Fruit fly (Drosophila melanogaster) whole organism, embryonic: ENCODE measurements around the gene OtopLc.
A peak's percentile ranks its signal among the peaks of the same experiment; 100 is the strongest.

Source experiments
- Atf-2 ChIP-seq: fragments of 200-800 bp; sonication (Bioruptor generic); optimal IDR thresholded peaks from 2 replicates; lab custom pipeline; 2016; ENCODE audit warnings: missing biosample characterization, missing genetic modification characterization
- CG10543 ChIP-seq: fragments of 200-800 bp; sonication (Bioruptor generic); optimal IDR thresholded peaks from 3 replicates; lab custom pipeline; 2017; ENCODE audit warnings: missing biosample characterization, mild to moderate bottlenecking, missing genetic modification characterization, moderate library complexity
- CG11247 ChIP-seq: fragments of 200-800 bp; sonication (Bioruptor generic); IDR thresholded peaks from 2 replicates; pipeline ENCODE4 v1.3.6; 2022; ENCODE audit warnings: missing biosample characterization, missing genetic modification characterization
- CG11695 ChIP-seq: fragments of 200-800 bp; sonication (Bioruptor generic); IDR thresholded peaks from 3 replicates; pipeline ENCODE4 v1.3.6; 2022; ENCODE audit warnings: missing biosample characterization, missing genetic modification characterization
- CG12219 ChIP-seq: fragments of 200-800 bp; sonication (Bioruptor generic); optimal IDR thresholded peaks from 3 replicates; lab custom pipeline; 2018; ENCODE audit warnings: missing biosample characterization, mild to moderate bottlenecking, missing genetic modification characterization
- CG1233 ChIP-seq: fragments of 200-800 bp; sonication (Bioruptor generic); optimal IDR thresholded peaks from 4 replicates; lab custom pipeline; 2018; ENCODE audit warnings: missing biosample characterization, mild to moderate bottlenecking, missing genetic modification characterization
- CG16779 ChIP-seq: fragments of 200-800 bp; sonication (Bioruptor generic); IDR thresholded peaks from 2 replicates; pipeline ENCODE4 v1.3.6; 2022; ENCODE audit warnings: missing biosample characterization, missing genetic modification characterization
- CG2120 ChIP-seq: fragments of 200-800 bp; sonication (Bioruptor generic); optimal IDR thresholded peaks from 3 replicates; lab custom pipeline; 2016; ENCODE audit warnings: missing biosample characterization, missing genetic modification characterization
- CG2199 ChIP-seq: fragments of 200-800 bp; sonication (Bioruptor generic); IDR thresholded peaks from 3 replicates; pipeline ENCODE4 v1.3.6; 2022; ENCODE audit warnings: missing biosample characterization, missing genetic modification characterization
- CG2889 ChIP-seq: fragments of 200-800 bp; sonication (Bioruptor generic); IDR thresholded peaks from 3 replicates; pipeline ENCODE4 v1.3.6; 2022; ENCODE audit warnings: missing biosample characterization, missing genetic modification characterization
- CG31224 ChIP-seq: fragments of 200-800 bp; sonication (Bioruptor generic); IDR thresholded peaks from 2 replicates; pipeline ENCODE4 v1.3.6; 2022; ENCODE audit warnings: missing biosample characterization, missing genetic modification characterization
- CG33557 ChIP-seq: fragments of 200-800 bp; sonication (Bioruptor generic); optimal IDR thresholded peaks from 2 replicates; lab custom pipeline; 2019; ENCODE audit warnings: missing biosample characterization, mild to moderate bottlenecking, missing genetic modification characterization, moderate library complexity
- CG4730 ChIP-seq: fragments of 200-800 bp; sonication (Bioruptor generic); IDR thresholded peaks from 2 replicates; pipeline ENCODE4 v1.3.6; 2022; ENCODE audit warnings: missing biosample characterization, missing genetic modification characterization
- CG4820 ChIP-seq: fragments of 200-800 bp; sonication (Bioruptor generic); optimal IDR thresholded peaks from 3 replicates; lab custom pipeline; 2016; ENCODE audit warnings: missing biosample characterization, missing genetic modification characterization
- CG6254 ChIP-seq: fragments of 200-800 bp; sonication (Bioruptor generic); optimal IDR thresholded peaks from 3 replicates; lab custom pipeline; 2017; ENCODE audit warnings: mild to moderate bottlenecking, missing biosample characterization, missing genetic modification reagents, missing genetic modification characterization
- CG8359 ChIP-seq: fragments of 200-800 bp; sonication (Bioruptor generic); optimal IDR thresholded peaks from 2 replicates; lab custom pipeline; 2017; ENCODE audit warnings: missing biosample characterization, mild to moderate bottlenecking, missing genetic modification characterization, borderline replicate concordance
- CG8765 ChIP-seq: fragments of 200-800 bp; sonication (Bioruptor generic); IDR thresholded peaks from 2 replicates; pipeline ENCODE4 v1.3.6; 2022; ENCODE audit warnings: missing biosample characterization, missing genetic modification characterization
- D ChIP-seq, 2 experiments: fragments of 200-800 bp in 1 of 2; fragments of >200 bp in 1 of 2; sonication (Bioruptor generic) in 1 of 2; optimal IDR thresholded peaks; 2 replicates in 1 of 2; 3 replicates in 1 of 2; lab custom pipeline; 2017; ENCODE audit warnings: mild to moderate bottlenecking in 1 of 2, missing biosample characterization in 1 of 2, missing genetic modification characterization in 1 of 2, missing genetic modification reagents in 1 of 2
- Dad ChIP-seq: fragments of 200-800 bp; sonication (Bioruptor generic); optimal IDR thresholded peaks from 3 replicates; lab custom pipeline; 2016; ENCODE audit warnings: missing biosample characterization, missing genetic modification characterization
- Dref ChIP-seq: fragments of 200-800 bp; sonication (Bioruptor generic); IDR thresholded peaks from 2 replicates; pipeline ENCODE4 v1.3.6; 2022; ENCODE audit warnings: missing biosample characterization, missing genetic modification characterization
- Eip74EF ChIP-seq, 2 experiments: fragments of 200-800 bp in 1 of 2; fragments of >200 bp in 1 of 2; sonication (Bioruptor generic) in 1 of 2; optimal IDR thresholded peaks; 2 replicates each; lab custom pipeline; 2017 to 2019; ENCODE audit warnings: missing biosample characterization in 2 of 2, missing genetic modification characterization in 2 of 2, mild to moderate bottlenecking in 1 of 2, moderate library complexity in 1 of 2
- Gug ChIP-seq: fragments of 200-800 bp; sonication (Bioruptor generic); IDR thresholded peaks from 4 replicates; pipeline ENCODE4 v1.3.6; 2022; ENCODE audit warnings: missing biosample characterization, missing genetic modification characterization
- HHEX ChIP-seq: fragments of 200-800 bp; sonication (Bioruptor generic); optimal IDR thresholded peaks from 3 replicates; lab custom pipeline; 2017; ENCODE audit warnings: missing biosample characterization, mild to moderate bottlenecking, missing genetic modification characterization, missing genetic modification reagents
- HmgD ChIP-seq: fragments of 200-800 bp; sonication (Bioruptor generic); optimal IDR thresholded peaks from 3 replicates; lab custom pipeline; 2016; ENCODE audit warnings: missing biosample characterization, missing genetic modification characterization
- Lhr ChIP-seq: fragments of 200-800 bp; sonication (Bioruptor generic); optimal IDR thresholded peaks from 3 replicates; lab custom pipeline; 2017; ENCODE audit warnings: mild to moderate bottlenecking, missing biosample characterization, missing genetic modification reagents, missing genetic modification characterization
- Lim3 ChIP-seq: fragments of 200-800 bp; sonication (Bioruptor generic); IDR thresholded peaks from 2 replicates; pipeline ENCODE4 v1.3.6; 2022; ENCODE audit warnings: missing biosample characterization, missing genetic modification characterization
- MBD-R2 ChIP-seq: fragments of 200-800 bp; sonication (Bioruptor generic); IDR thresholded peaks from 2 replicates; pipeline ENCODE4 v1.3.6; 2022; ENCODE audit warnings: missing biosample characterization, missing genetic modification characterization
- Six4 ChIP-seq: fragments of 200-800 bp; sonication (Bioruptor generic); optimal IDR thresholded peaks from 2 replicates; lab custom pipeline; 2016; ENCODE audit warnings: missing biosample characterization, missing genetic modification characterization
- az2 ChIP-seq: fragments of 200-800 bp; sonication (Bioruptor generic); optimal IDR thresholded peaks from 3 replicates; lab custom pipeline; 2016; ENCODE audit warnings: missing biosample characterization, missing genetic modification characterization
- dmrt11E ChIP-seq: fragments of 200-800 bp; sonication (Bioruptor generic); optimal IDR thresholded peaks from 3 replicates; lab custom pipeline; 2018; ENCODE audit warnings: missing biosample characterization, mild to moderate bottlenecking, missing genetic modification characterization, moderate library complexity
- dysf ChIP-seq: fragments of 200-800 bp; sonication (Bioruptor generic); IDR thresholded peaks from 3 replicates; pipeline ENCODE4 v1.3.6; 2022; ENCODE audit warnings: missing biosample characterization, missing genetic modification characterization
- fd102C ChIP-seq: fragments of 200-800 bp; sonication (Bioruptor generic); optimal IDR thresholded peaks from 2 replicates; lab custom pipeline; 2018; ENCODE audit warnings: missing biosample characterization, mild to moderate bottlenecking, missing genetic modification characterization, moderate library complexity
- gem ChIP-seq: fragments of 200-800 bp; sonication (Bioruptor generic); optimal IDR thresholded peaks from 2 replicates; lab custom pipeline; 2019; ENCODE audit warnings: missing biosample characterization, mild to moderate bottlenecking, missing genetic modification characterization, moderate library complexity
- h ChIP-seq: fragments of >200 bp; optimal IDR thresholded peaks from 2 replicates; lab custom pipeline; 2017
- insv ChIP-seq, 2 experiments: fragments of 200-800 bp; sonication (Bioruptor generic); optimal IDR thresholded peaks; 3 replicates each; lab custom pipeline; 2016 to 2018; ENCODE audit warnings: missing biosample characterization in 2 of 2, missing genetic modification characterization in 2 of 2
- kah ChIP-seq: fragments of 200-800 bp; sonication (Bioruptor generic); optimal IDR thresholded peaks from 2 replicates; lab custom pipeline; 2018; ENCODE audit warnings: missing biosample characterization, mild to moderate bottlenecking, missing genetic modification characterization
- kni ChIP-seq: fragments of 200-800 bp; sonication (Bioruptor generic); optimal IDR thresholded peaks from 3 replicates; lab custom pipeline; 2017; ENCODE audit warnings: mild to moderate bottlenecking, missing biosample characterization, missing genetic modification reagents, missing genetic modification characterization
- lab ChIP-seq: fragments of 200-800 bp; sonication (Bioruptor generic); optimal IDR thresholded peaks from 3 replicates; lab custom pipeline; 2017; ENCODE audit warnings: missing biosample characterization, missing genetic modification characterization, mild to moderate bottlenecking, moderate library complexity, missing genetic modification reagents
- otp ChIP-seq: fragments of 200-800 bp; sonication (Bioruptor generic); IDR thresholded peaks from 3 replicates; pipeline ENCODE4, ENCODE4 v1.3.6; 2022; ENCODE audit warnings: missing biosample characterization, missing genetic modification characterization
- pnt ChIP-seq: fragments of 200-800 bp; sonication (Bioruptor generic); optimal IDR thresholded peaks from 3 replicates; lab custom pipeline; 2016; ENCODE audit warnings: missing biosample characterization, missing genetic modification characterization
- pum ChIP-seq: fragments of 200-800 bp; sonication (Bioruptor generic); optimal IDR thresholded peaks from 2 replicates; lab custom pipeline; 2016; ENCODE audit warnings: missing biosample characterization, missing genetic modification characterization
- pzg ChIP-seq: fragments of 200-800 bp; sonication (Bioruptor generic); optimal IDR thresholded peaks from 3 replicates; lab custom pipeline; 2018; ENCODE audit warnings: missing biosample characterization, mild to moderate bottlenecking, missing genetic modification characterization, moderate library complexity
- rib ChIP-seq: fragments of 200-800 bp; sonication (Bioruptor generic); IDR thresholded peaks from 2 replicates; pipeline ENCODE4 v1.3.6; 2022; ENCODE audit warnings: missing biosample characterization, missing genetic modification characterization
- twi ChIP-seq: fragments of 200-800 bp; optimal IDR thresholded peaks from 2 replicates; lab custom pipeline; 2019; ENCODE audit warnings: missing biosample characterization, mild to moderate bottlenecking, missing genetic modification characterization, moderate library complexity
- unc-4 ChIP-seq: fragments of 200-800 bp; sonication (Bioruptor generic); IDR thresholded peaks from 2 replicates; pipeline ENCODE4 v1.3.6; 2022; ENCODE audit warnings: missing biosample characterization, missing genetic modification characterization; ENCODE audit not compliant: partially characterized antibody
- z ChIP-seq: fragments of 200-800 bp; sonication (Bioruptor generic); IDR thresholded peaks from 3 replicates; pipeline ENCODE4 v1.3.6; 2022; ENCODE audit warnings: missing biosample characterization, missing genetic modification characterization

Gene OtopLc

dm6 chrX:5604181-5604580 is 58.5 kb downstream of the OtopLc start (continued):
- no peak for TF ChIP-seq CG2199 (GFP tag; lab: Robert Waterston, UW)
- no peak for TF ChIP-seq pzg (GFP tag; lab: Kevin White, UChicago)
- no peak for TF ChIP-seq h (lab: Kevin White, UChicago)
- peak; percentile 30 for TF ChIP-seq lab (GFP tag; lab: Kevin White, UChicago)
- no peak for TF ChIP-seq pum (GFP tag; lab: Kevin White, UChicago)
- TF ChIP-seq otp (GFP tag; lab: Robert Waterston, UW), result no peak
- TF ChIP-seq CG31224, result no peak
- TF ChIP-seq dmrt11E, result peak; percentile 63
- TF ChIP-seq CG8765, result peak; percentile 67; the same call in 1 of the 2 replicates
- no peak for TF ChIP-seq z (GFP tag; lab: Robert Waterston, UW)
- no peak for TF ChIP-seq CG11695 (GFP tag; lab: Robert Waterston, UW)
- TF ChIP-seq twi, result no peak
- TF ChIP-seq rib (GFP tag; lab: Robert Waterston, UW), result 0 out of 2 replicates have a peak, but pooled peaks have one; percentile 19
- no peak for TF ChIP-seq Dad
- no peak for TF ChIP-seq CG16779 (GFP tag; lab: Robert Waterston, UW)
- no peak for TF ChIP-seq HHEX (GFP tag; lab: Kevin White, UChicago)
- TF ChIP-seq az2 (GFP tag; lab: Kevin White, UChicago), result no peak
- no peak for TF ChIP-seq Six4 (GFP tag; lab: Kevin White, UChicago)
- no peak for TF ChIP-seq Atf-2 (GFP tag; lab: Kevin White, UChicago)
- TF ChIP-seq D (optimal IDR thresholded peaks at IDR 0.05; lab: Kevin White, UChicago), result no peak
- peak; percentile 15 for TF ChIP-seq D (GFP tag; optimal IDR thresholded peaks at IDR 0.05; lab: Kevin White, UChicago)
- TF ChIP-seq gem (tag; lab: Kevin White, UChicago), result peak; percentile 62
- TF ChIP-seq Lim3 (GFP tag; lab: Robert Waterston, UW), result no peak
- TF ChIP-seq MBD-R2 (GFP tag; lab: Robert Waterston, UW), result no peak; the same call in 1 of the 2 replicates
- TF ChIP-seq CG4730 (GFP tag; lab: Robert Waterston, UW), result peak; percentile 28; the same call in 1 of the 2 replicates
- TF ChIP-seq CG6254 (GFP tag; lab: Kevin White, UChicago), result no peak
- no peak for TF ChIP-seq kah (GFP tag; lab: Kevin White, UChicago)
- TF ChIP-seq CG1233 (GFP tag; lab: Kevin White, UChicago), result peak; percentile 31
- TF ChIP-seq CG2120 (GFP tag; lab: Kevin White, UChicago), result peak; percentile 37
- TF ChIP-seq CG8359 (GFP tag; lab: Kevin White, UChicago), result no peak
- no peak for TF ChIP-seq Lhr (GFP tag; lab: Kevin White, UChicago)
- no peak for TF ChIP-seq CG33557 (GFP tag; lab: Kevin White, UChicago)
- no peak for TF ChIP-seq kni
- TF ChIP-seq Dref (GFP tag; lab: Robert Waterston, UW), result no peak
- TF ChIP-seq Gug (GFP tag; lab: Robert Waterston, UW), result peak; percentile 30; the same call in 1 of the 4 replicates
- TF ChIP-seq insv (GFP tag; optimal IDR thresholded peaks at IDR 0.05; lab: Kevin White, UChicago), result no peak
- no peak for TF ChIP-seq Eip74EF (GFP tag; optimal IDR thresholded peaks at IDR 0.05; lab: Kevin White, UChicago)
- TF ChIP-seq CG2889 (GFP tag; lab: Robert Waterston, UW), result no peak
- no peak for TF ChIP-seq CG12219 (GFP tag; lab: Kevin White, UChicago)
- TF ChIP-seq HmgD (GFP tag; lab: Kevin White, UChicago), result no peak
- no peak for TF ChIP-seq CG11247 (GFP tag; lab: Robert Waterston, UW)
- peak; percentile 27 for TF ChIP-seq CG4820 (GFP tag; lab: Kevin White, UChicago)
- TF ChIP-seq dysf (GFP tag; lab: Robert Waterston, UW), result peak; percentile 44; the same call in 1 of the 3 replicates
- peak; percentile 62 for TF ChIP-seq fd102C
- no peak for TF ChIP-seq pnt (GFP tag; lab: Kevin White, UChicago)
- TF ChIP-seq unc-4 (GFP tag; lab: Robert Waterston, UW), result no peak
- no peak for TF ChIP-seq CG10543 (GFP tag; lab: Kevin White, UChicago)
